Worm (Caenorhabditis elegans) whole organism, L4 larva: ENCODE measurements around the gene C35A5.4.
A peak's percentile ranks its signal among the peaks of the same experiment; 100 is the strongest.

ENCODE experiments used
- F26F4.8 ChIP-seq: fragments of 200-800 bp; sonication (Bioruptor generic); conservative IDR thresholded peaks from 2 replicates; pipeline ENCODE4 v1.3.6; 2022; ENCODE audit warnings: missing genetic modification characterization, missing compliant biosample characterization
- F44E2.7 ChIP-seq: fragments of 200-800 bp; sonication (Bioruptor generic); IDR thresholded peaks from 2 replicates; pipeline ENCODE4 v2.1.2; 2022; ENCODE audit warnings: missing genetic modification characterization, missing compliant biosample characterization
- F49E8.2 ChIP-seq: sonication (generic microtip); optimal IDR thresholded peaks from 2 replicates; lab custom pipeline; 2016; ENCODE audit warnings: missing compliant biosample characterization, mild to moderate bottlenecking, missing genetic modification characterization, borderline replicate concordance
- R02D3.7 ChIP-seq: fragments of 150-350 bp; sonication (generic microtip); optimal IDR thresholded peaks from 3 replicates; lab custom pipeline; 2014; ENCODE audit warnings: missing biosample characterization, missing genetic modification characterization
- ZK546.5 ChIP-seq, 2 experiments: sonication (generic microtip); optimal IDR thresholded peaks; 2 replicates each; lab custom pipeline; 2017; ENCODE audit warnings: missing biosample characterization in 2 of 2, missing genetic modification characterization in 2 of 2
- aha-1 ChIP-seq: fragments of 150-350 bp; peaks from one replicate; lab custom pipeline; 2014; ENCODE audit warnings: missing biosample characterization, missing genetic modification characterization
- aly-2 ChIP-seq: sonication (generic microtip); optimal IDR thresholded peaks from 2 replicates; lab custom pipeline; 2018; ENCODE audit warnings: missing biosample characterization, missing genetic modification characterization
- ama-1 ChIP-seq: fragments of 150-350 bp; optimal IDR thresholded peaks from 2 replicates; lab custom pipeline; 2014; ENCODE audit warnings: inconsistent platforms, mixed read lengths
- ceh-28 ChIP-seq: fragments of 150-350 bp; optimal IDR thresholded peaks from 2 replicates; lab custom pipeline; 2014; ENCODE audit warnings: missing biosample characterization, missing genetic modification reagents, missing genetic modification characterization
- ceh-44 ChIP-seq: fragments of 200-800 bp; sonication (Bioruptor generic); IDR thresholded peaks from 2 replicates; pipeline ENCODE4 v1.3.6; 2022; ENCODE audit warnings: missing genetic modification reagents, missing genetic modification characterization, missing compliant biosample characterization
- ceh-62 ChIP-seq: sonication (generic microtip); optimal IDR thresholded peaks from 2 replicates; lab custom pipeline; 2017; ENCODE audit warnings: missing biosample characterization, missing genetic modification characterization
- daf-16 ChIP-seq, 3 experiments: sonication (generic microtip); optimal IDR thresholded peaks; 2 replicates each; lab custom pipeline; 2016 to 2017; ENCODE audit warnings: missing genetic modification characterization in 3 of 3, missing genetic modification reagents in 3 of 3, mild to moderate bottlenecking in 2 of 3, missing compliant biosample characterization in 2 of 3, missing biosample characterization in 1 of 3, moderate library complexity in 1 of 3
- dve-1 ChIP-seq: sonication (generic microtip); optimal IDR thresholded peaks from 2 replicates; lab custom pipeline; 2017; ENCODE audit warnings: antibody characterized with exemption, mild to moderate bottlenecking, missing genetic modification characterization, missing compliant biosample characterization; ENCODE audit not compliant: insufficient read depth
- egl-43 ChIP-seq: fragments of 200-800 bp; sonication (Bioruptor generic); IDR thresholded peaks from 2 replicates; pipeline ENCODE4 v1.3.6; 2022; ENCODE audit warnings: missing genetic modification reagents, missing genetic modification characterization, missing compliant biosample characterization
- fkh-10 ChIP-seq: fragments of 150-350 bp; optimal IDR thresholded peaks from 2 replicates; lab custom pipeline; 2014; ENCODE audit warnings: missing biosample characterization, missing genetic modification reagents, missing genetic modification characterization
- fos-1 ChIP-seq: fragments of 150-350 bp; optimal IDR thresholded peaks from 2 replicates; lab custom pipeline; 2014; ENCODE audit warnings: missing biosample characterization, missing genetic modification characterization
- hlh-11 ChIP-seq: fragments of 200-800 bp; sonication (Bioruptor generic); optimal IDR thresholded peaks from 2 replicates; lab custom pipeline; 2018; ENCODE audit warnings: mild to moderate bottlenecking, missing genetic modification characterization, missing compliant biosample characterization
- hlh-30 ChIP-seq: sonication (generic microtip); optimal IDR thresholded peaks from 2 replicates; lab custom pipeline; 2017; ENCODE audit warnings: antibody characterized with exemption, mild to moderate bottlenecking, missing genetic modification characterization, missing compliant biosample characterization; ENCODE audit not compliant: insufficient read depth
- lim-7 ChIP-seq: fragments of 200-800 bp; sonication (Bioruptor generic); IDR thresholded peaks from 2 replicates; pipeline ENCODE4 v1.3.6; 2022; ENCODE audit warnings: missing genetic modification characterization, missing compliant biosample characterization
- lin-1 ChIP-seq: fragments of 200-800 bp; sonication (Bioruptor generic); IDR thresholded peaks from 2 replicates; pipeline ENCODE4 v1.3.6; 2022; ENCODE audit warnings: missing genetic modification reagents, missing genetic modification characterization, missing compliant biosample characterization
- lin-13 ChIP-seq: fragments of 150-350 bp; optimal IDR thresholded peaks from 2 replicates; lab custom pipeline; 2014; ENCODE audit warnings: missing biosample characterization, missing genetic modification reagents, missing genetic modification characterization
- lin-38 ChIP-seq: fragments of 200-800 bp; sonication (Bioruptor generic); IDR thresholded peaks from 2 replicates; pipeline ENCODE4 v1.3.6; 2022; ENCODE audit warnings: missing genetic modification reagents, missing genetic modification characterization, missing compliant biosample characterization
- lin-39 ChIP-seq: fragments of 150-350 bp; optimal IDR thresholded peaks from 2 replicates; lab custom pipeline; 2014; ENCODE audit warnings: missing biosample characterization, missing genetic modification reagents, missing genetic modification characterization
- mdt-29 ChIP-seq: fragments of 200-800 bp; sonication (Bioruptor generic); IDR thresholded peaks from 2 replicates; pipeline ENCODE4 v1.3.6; 2022; ENCODE audit warnings: missing genetic modification reagents, missing genetic modification characterization, missing compliant biosample characterization
- mes-2 ChIP-seq: sonication (generic microtip); optimal IDR thresholded peaks from 2 replicates; lab custom pipeline; 2016; ENCODE audit warnings: missing genotype, mild to moderate bottlenecking, missing genetic modification characterization, missing compliant biosample characterization; ENCODE audit not compliant: poor library complexity, severe bottlenecking
- mxl-2 ChIP-seq: fragments of 200-800 bp; sonication (Bioruptor generic); conservative IDR thresholded peaks from 2 replicates; pipeline ENCODE4 v1.3.6; 2022; ENCODE audit warnings: missing genetic modification reagents, missing genetic modification characterization, missing compliant biosample characterization
- nhr-11 ChIP-seq: fragments of 150-350 bp; optimal IDR thresholded peaks from 2 replicates; lab custom pipeline; 2014; ENCODE audit warnings: missing biosample characterization, missing genetic modification characterization
- nhr-28 ChIP-seq: fragments of 150-350 bp; optimal IDR thresholded peaks from 2 replicates; lab custom pipeline; 2014; ENCODE audit warnings: missing biosample characterization, missing genetic modification characterization
- rbr-2 ChIP-seq: sonication (generic microtip); optimal IDR thresholded peaks from 2 replicates; lab custom pipeline; 2016; ENCODE audit warnings: missing genotype, missing genetic modification characterization, missing compliant biosample characterization
- set-16 ChIP-seq: fragments of 200-800 bp; sonication (Bioruptor generic); IDR thresholded peaks from 2 replicates; pipeline ENCODE4 v1.3.6; 2022; ENCODE audit warnings: missing genetic modification reagents, missing genetic modification characterization, missing compliant biosample characterization
- skn-1 ChIP-seq: fragments of 150-350 bp; optimal IDR thresholded peaks from 2 replicates; lab custom pipeline; 2014; ENCODE audit warnings: missing biosample characterization, missing genetic modification characterization
- spr-1 ChIP-seq: sonication (generic microtip); optimal IDR thresholded peaks from 2 replicates; lab custom pipeline; 2016; ENCODE audit warnings: mild to moderate bottlenecking, missing genetic modification characterization, missing compliant biosample characterization
- tag-97 ChIP-seq: fragments of 200-800 bp; sonication (Bioruptor generic); IDR thresholded peaks from 2 replicates; pipeline ENCODE4 v1.3.6; 2022; ENCODE audit warnings: missing genetic modification characterization, missing compliant biosample characterization
- unc-39 ChIP-seq: sonication (generic microtip); optimal IDR thresholded peaks from 2 replicates; lab custom pipeline; 2017; ENCODE audit warnings: missing biosample characterization, missing genetic modification characterization
- unc-62 ChIP-seq, 3 experiments: fragments of 150-350 bp in 1 of 3; sonication (generic microtip); optimal IDR thresholded peaks in 2 of 3; peaks in 1 of 3; 1 replicate in 1 of 3; 2 replicates in 2 of 3; lab custom pipeline; 2014 to 2017; ENCODE audit warnings: missing biosample characterization in 3 of 3, missing genetic modification characterization in 3 of 3, missing genetic modification reagents in 3 of 3, missing genotype in 1 of 3
- zfp-3 ChIP-seq: fragments of 200-800 bp; sonication (Bioruptor generic); conservative IDR thresholded peaks from 2 replicates; pipeline ENCODE4 v1.3.6; 2022; ENCODE audit warnings: missing genetic modification reagents, missing genetic modification characterization, missing compliant biosample characterization
- zip-11 ChIP-seq: fragments of 200-800 bp; sonication (Bioruptor generic); IDR thresholded peaks from 2 replicates; pipeline ENCODE4 v1.3.6; 2022; ENCODE audit warnings: missing genetic modification characterization, missing compliant biosample characterization

Gene C35A5.4

DNA sequence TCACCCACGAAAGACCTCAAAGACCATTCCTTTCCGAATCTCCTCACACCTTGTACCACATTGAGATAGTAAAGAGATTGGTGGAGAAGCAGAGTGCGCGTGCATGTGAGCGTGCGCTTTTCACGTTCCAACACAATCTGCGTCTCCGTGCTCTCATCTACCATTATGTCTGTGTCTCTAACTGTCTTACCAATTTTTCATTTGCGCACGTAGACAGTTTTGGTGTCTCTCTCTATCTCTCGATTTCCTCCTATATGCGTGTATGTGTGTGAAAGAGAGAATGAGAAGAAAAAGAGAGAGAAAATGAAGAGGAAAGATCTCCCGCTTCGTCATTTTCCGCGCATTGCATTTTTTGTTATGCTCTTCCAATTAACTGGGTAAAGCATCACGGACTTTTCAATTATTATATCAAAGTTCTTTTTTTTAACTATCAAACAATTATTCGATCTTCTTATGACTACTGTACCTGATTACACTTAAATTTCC, 30.2 kb upstream of the C35A5.4 start (continued):
- TF ChIP-seq fos-1: peak; percentile 13
- no peak for TF ChIP-seq R02D3.7 (tag; lab: Kevin White, UChicago)
- TF ChIP-seq unc-39 (tag; lab: Kevin White, UChicago): peak; percentile 27
- TF ChIP-seq egl-43 (GFP tag; lab: Robert Waterston, UW): no peak
- no peak for TF ChIP-seq ceh-62 (tag; lab: Kevin White, UChicago)
- peak; percentile 97 for TF ChIP-seq dve-1 (tag; lab: Kevin White, UChicago)
- TF ChIP-seq F44E2.7 (GFP tag; lab: Robert Waterston, UW): no peak
- peak; percentile 73 for TF ChIP-seq mxl-2
- no peak for TF ChIP-seq aly-2
- TF ChIP-seq fkh-10 (GFP tag; lab: Kevin White, UChicago): peak; percentile 91
- peak; percentile 91 for TF ChIP-seq rbr-2 (tag; lab: Kevin White, UChicago)
- TF ChIP-seq zip-11 (GFP tag; lab: Robert Waterston, UW): no peak
- no peak for TF ChIP-seq lim-7 (GFP tag; lab: Robert Waterston, UW)
- TF ChIP-seq ceh-44: no peak
- no peak for TF ChIP-seq F26F4.8 (GFP tag; lab: Robert Waterston, UW)
- no peak for TF ChIP-seq tag-97 (GFP tag; lab: Robert Waterston, UW)
- TF ChIP-seq skn-1 (tag; lab: Kevin White, UChicago): peak; percentile 59
- peak; percentile 46 for TF ChIP-seq ceh-28 (tag; lab: Kevin White, UChicago)
- peak; percentile 77 for TF ChIP-seq mdt-29 (GFP tag; lab: Robert Waterston, UW)
- no peak for TF ChIP-seq lin-39 (tag; lab: Kevin White, UChicago)
- peak in 1 of 2 experiments; percentile 41 for TF ChIP-seq ZK546.5 (tag; optimal IDR thresholded peaks at IDR 0.05; lab: Kevin White, UChicago)
- TF ChIP-seq lin-13 (GFP tag; lab: Kevin White, UChicago): peak; percentile 90

DNA sequence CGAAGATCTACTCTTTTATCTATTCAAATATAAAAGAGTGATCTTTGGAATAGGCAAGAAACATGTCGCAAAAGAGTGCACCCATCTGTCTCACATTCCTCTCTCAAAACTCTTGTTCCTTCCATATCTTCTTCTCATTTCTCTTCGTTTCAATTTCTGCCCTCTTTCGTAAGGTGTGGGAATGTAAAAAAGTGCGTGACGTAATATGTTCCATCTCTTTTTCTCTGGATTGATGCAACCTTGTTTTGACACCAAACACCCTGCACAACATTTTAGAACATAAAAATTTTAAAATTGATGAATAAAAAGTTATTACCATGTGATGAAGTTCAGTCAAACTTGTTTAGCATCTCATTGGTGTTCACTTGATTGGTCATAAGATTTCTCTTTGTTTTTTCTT, 29.7 kb upstream of the C35A5.4 start:
- TF ChIP-seq hlh-11 (tag; lab: Kevin White, UChicago) (no peak), F49E8.2 (tag; lab: Kevin White, UChicago) (no peak), nhr-11 (tag; lab: Kevin White, UChicago) (no peak), ama-1 (peak; percentile 58), hlh-30 (tag; lab: Kevin White, UChicago) (peak; percentile 71), daf-16 (GFP tag; optimal IDR thresholded peaks at IDR 0.05; lab: Kevin White, UChicago) (no peak), daf-16 (tag; optimal IDR thresholded peaks at IDR 0.05; lab: Kevin White, UChicago) (peak; percentile 15), mxl-2 (no peak), mes-2 (tag; lab: Kevin White, UChicago) (peak; percentile 2)

DNA sequence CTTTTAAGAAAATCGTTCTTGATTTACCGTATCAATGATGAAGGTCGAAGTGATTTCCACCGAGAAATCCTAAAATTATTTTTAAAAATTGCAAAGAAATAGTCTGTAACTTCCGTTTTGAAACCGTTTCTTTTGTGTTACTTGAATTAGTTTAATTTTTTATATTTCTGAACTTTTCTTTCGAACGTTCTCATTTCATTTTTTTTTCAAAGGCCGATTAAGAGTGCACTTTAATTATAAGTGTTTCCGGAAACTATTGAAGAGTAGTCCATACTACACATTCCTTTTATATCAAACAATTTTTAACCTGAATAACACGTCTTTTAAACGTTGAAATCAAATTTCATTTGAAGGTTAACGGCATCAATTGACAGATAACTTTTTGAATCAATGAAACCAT, 29.2 kb upstream of the C35A5.4 start:
- TF ChIP-seq nhr-28 (tag; lab: Kevin White, UChicago) (no peak), aha-1 (peak; percentile 13), lin-1 (GFP tag; lab: Robert Waterston, UW) (no peak), unc-62 (GFP tag; optimal IDR thresholded peaks at IDR 0.05 in 1 of 2; lab: Kevin White, UChicago) (peak in 1 of 2 experiments; percentile 90), unc-62 (tag; optimal IDR thresholded peaks at IDR 0.05; lab: Kevin White, UChicago) (no peak), unc-39 (tag; lab: Kevin White, UChicago) (no peak), fos-1 (no peak), set-16 (GFP tag; lab: Robert Waterston, UW) (no peak), lin-38 (GFP tag; lab: Robert Waterston, UW) (no peak), zfp-3 (no peak), spr-1 (tag; lab: Kevin White, UChicago) (no peak), R02D3.7 (tag; lab: Kevin White, UChicago) (no peak)
